Fruit fly (Drosophila melanogaster): ENCODE data around the gene shtd.

Gene shtd

DNA sequence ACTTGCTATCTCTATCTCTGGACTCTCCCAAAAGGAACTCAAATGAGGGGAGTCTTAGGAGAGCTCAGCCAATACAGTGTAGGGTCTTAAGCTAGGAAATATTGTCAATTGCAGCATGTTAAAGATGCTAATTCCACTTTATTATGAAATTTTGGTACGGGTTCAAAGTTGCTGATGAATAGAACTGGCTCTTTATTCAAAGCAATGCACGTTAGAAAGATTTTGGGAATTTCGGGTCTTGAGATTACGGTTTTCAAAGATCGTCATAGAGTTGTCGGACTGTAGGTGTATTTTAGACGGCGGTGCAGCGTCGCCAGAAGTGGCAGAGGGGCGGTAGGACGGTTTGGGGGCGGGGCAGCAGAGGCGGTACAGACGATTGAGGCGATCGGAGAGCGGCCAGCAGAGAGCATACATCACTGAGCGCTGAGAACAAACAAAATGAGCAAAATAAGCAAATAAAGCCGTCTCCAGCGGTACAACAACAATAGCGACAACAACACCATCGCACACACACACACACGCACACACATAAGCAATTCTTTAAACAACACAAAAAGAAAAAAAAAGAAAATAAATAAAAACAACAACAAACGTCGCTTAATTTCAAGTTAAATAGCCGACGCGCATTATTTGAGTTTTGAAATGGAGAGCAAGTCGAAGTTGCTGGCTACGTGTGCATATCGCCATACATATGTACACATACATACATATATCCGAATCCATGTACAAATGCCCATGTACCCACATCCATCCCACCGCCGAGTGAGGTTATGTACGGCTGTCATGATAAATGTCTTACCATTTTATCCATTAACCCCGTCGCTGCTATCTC, 35.4 kb upstream of the shtd start (continued):
- 0 out of 2 replicates have a peak, but pooled peaks have one; percentile 19 for TF ChIP-seq Xrp1 (GFP tag; IDR thresholded peaks at IDR 0.05)
- TF ChIP-seq CG7745 (tag; optimal IDR thresholded peaks at IDR 0.05): peak; percentile 16
- TF ChIP-seq CrebB (tag; optimal IDR thresholded peaks at IDR 0.05): no peak
- TF ChIP-seq lab (GFP tag; optimal IDR thresholded peaks at IDR 0.05): peak; percentile 24
- TF ChIP-seq CG8290 (GFP tag; optimal IDR thresholded peaks at IDR 0.05): no peak
- TF ChIP-seq CG8290 (tag; optimal IDR thresholded peaks at IDR 0.05): peak in 1 of 2 experiments; percentile 7
- TF ChIP-seq CG12299 (tag; optimal IDR thresholded peaks at IDR 0.05): no peak
- TF ChIP-seq CG3726 (GFP tag; IDR thresholded peaks at IDR 0.05): no peak
- TF ChIP-seq Blimp-1 (GFP tag; optimal IDR thresholded peaks at IDR 0.05): peak; percentile 21
- TF ChIP-seq bigmax (GFP tag; optimal IDR thresholded peaks at IDR 0.05): peak; percentile 87
- TF ChIP-seq CG1602 (GFP tag; optimal IDR thresholded peaks at IDR 0.05): no peak
- no peak for TF ChIP-seq Dref (GFP tag; IDR thresholded peaks at IDR 0.05)
- no peak for TF ChIP-seq caup (GFP tag; optimal IDR thresholded peaks at IDR 0.05; ENCODE audit: severe bottlenecking)
- no peak for TF ChIP-seq danr (GFP tag; IDR thresholded peaks at IDR 0.05)
- TF ChIP-seq CG11723 (GFP tag; optimal IDR thresholded peaks at IDR 0.05): no peak
- TF ChIP-seq gfzf (GFP tag; optimal IDR thresholded peaks at IDR 0.05): no peak
- TF ChIP-seq CG10979 (tag; optimal IDR thresholded peaks at IDR 0.05): no peak
- no peak for TF ChIP-seq CG12659 (GFP tag; optimal IDR thresholded peaks at IDR 0.05)
- no peak for TF ChIP-seq inv (GFP tag; IDR thresholded peaks at IDR 0.05; ENCODE audit: partially characterized antibody)
- peak; percentile 71 for TF ChIP-seq Med (GFP tag)
- peak; percentile 52 for TF ChIP-seq cg (GFP tag; optimal IDR thresholded peaks at IDR 0.05)
- TF ChIP-seq CG3407 (GFP tag; optimal IDR thresholded peaks at IDR 0.05): peak; percentile 57
- peak; percentile 24 for TF ChIP-seq CG7839 (tag; optimal IDR thresholded peaks at IDR 0.05)
- TF ChIP-seq CG7271 (tag; optimal IDR thresholded peaks at IDR 0.05): no peak
- no peak for TF ChIP-seq CG12391 (tag; optimal IDR thresholded peaks at IDR 0.05)
- peak; percentile 43; the same call in 1 of the 2 replicates for TF ChIP-seq CG11696 (GFP tag; IDR thresholded peaks at IDR 0.05)
- peak; percentile 48 for TF ChIP-seq kni (GFP tag; optimal IDR thresholded peaks at IDR 0.05)
- TF ChIP-seq tna (GFP tag; IDR thresholded peaks at IDR 0.05; ENCODE audit: partially characterized antibody): no peak
- TF ChIP-seq CG15696 (tag; optimal IDR thresholded peaks at IDR 0.05): peak; percentile 29
- TF ChIP-seq CG12769 (tag; optimal IDR thresholded peaks at IDR 0.05): no peak
- TF ChIP-seq ap (GFP tag; IDR thresholded peaks at IDR 0.05): 0 out of 2 replicates have a peak, but pooled peaks have one; percentile 9
- no peak for TF ChIP-seq prd (optimal IDR thresholded peaks at IDR 0.05)
- peak; percentile 47; the same call in 1 of the 3 replicates for TF ChIP-seq prd (GFP tag; IDR thresholded peaks at IDR 0.05)
- TF ChIP-seq tll (GFP tag; optimal IDR thresholded peaks at IDR 0.05): no peak
- TF ChIP-seq Dll (GFP tag; IDR thresholded peaks at IDR 0.05; ENCODE audit: partially characterized antibody): no peak
- peak; percentile 20 for TF ChIP-seq Vsx1 (GFP tag; optimal IDR thresholded peaks at IDR 0.05)
- TF ChIP-seq MTF-1 (GFP tag; optimal IDR thresholded peaks at IDR 0.05; ENCODE audit: borderline replicate concordance): peak; percentile 58
- TF ChIP-seq CG4328 (GFP tag; optimal IDR thresholded peaks at IDR 0.05): peak; percentile 21
- TF ChIP-seq CG6175 (GFP tag; IDR thresholded peaks at IDR 0.05): no peak
- TF ChIP-seq sim (GFP tag; IDR thresholded peaks at IDR 0.05): no peak
- no peak for TF ChIP-seq CG17186 (GFP tag; optimal IDR thresholded peaks at IDR 0.05)
- no peak for TF ChIP-seq Fer2 (tag; optimal IDR thresholded peaks at IDR 0.05)
- peak; percentile 29 for TF ChIP-seq fd64A (GFP tag; optimal IDR thresholded peaks at IDR 0.05)
- no peak for TF ChIP-seq Nf-YA (GFP tag; IDR thresholded peaks at IDR 0.05)
- no peak for TF ChIP-seq chinmo (GFP tag; IDR thresholded peaks at IDR 0.05; ENCODE audit: partially characterized antibody)
- no peak for TF ChIP-seq stc (GFP tag; IDR thresholded peaks at IDR 0.05)
- TF ChIP-seq Kr (GFP tag; optimal IDR thresholded peaks at IDR 0.05): peak; percentile 4
- TF ChIP-seq NC2β (GFP tag; optimal IDR thresholded peaks at IDR 0.05): no peak

All from whole organism, embryonic.